Worm (Caenorhabditis elegans) whole organism, L2 larva: ENCODE results near the gene Y71H2AM.3.

Experiments
- aly-2 ChIP-seq: fragments of 150-350 bp; optimal IDR thresholded peaks from 2 replicates; lab custom pipeline; 2014; ENCODE audit warnings: missing biosample characterization, missing genetic modification characterization
- fos-1 ChIP-seq: fragments of 150-350 bp; optimal IDR thresholded peaks from 2 replicates; lab custom pipeline; 2014; ENCODE audit warnings: missing biosample characterization, missing genetic modification characterization
- lin-13 ChIP-seq: fragments of 150-350 bp; optimal IDR thresholded peaks from 2 replicates; lab custom pipeline; 2014; ENCODE audit warnings: missing biosample characterization, missing genetic modification reagents, missing genetic modification characterization
- mdl-1 ChIP-seq, 2 experiments: fragments of 150-350 bp in 1 of 2; sonication (generic microtip) in 1 of 2; optimal IDR thresholded peaks; 2 replicates each; lab custom pipeline; 2017; ENCODE audit warnings: missing biosample characterization in 2 of 2, missing genetic modification characterization in 2 of 2
- nhr-10 ChIP-seq: sonication (generic microtip); optimal IDR thresholded peaks from 2 replicates; lab custom pipeline; 2017; ENCODE audit warnings: missing biosample characterization, missing genetic modification characterization
- nhr-11 ChIP-seq: fragments of 150-350 bp; optimal IDR thresholded peaks from 2 replicates; lab custom pipeline; 2014; ENCODE audit warnings: missing biosample characterization, missing genetic modification characterization
- nhr-25 ChIP-seq: fragments of 150-350 bp; sonication (generic microtip); optimal IDR thresholded peaks from 3 replicates; lab custom pipeline; 2014; ENCODE audit warnings: missing biosample characterization, missing genetic modification characterization
- nhr-77 ChIP-seq: fragments of 150-350 bp; optimal IDR thresholded peaks from 2 replicates; lab custom pipeline; 2014; ENCODE audit warnings: missing biosample characterization, missing genetic modification characterization
- sma-9 ChIP-seq, 2 experiments: fragments of 150-350 bp in 1 of 2; sonication (generic microtip) in 1 of 2; optimal IDR thresholded peaks; 2 replicates each; lab custom pipeline; 2014 to 2016; ENCODE audit warnings: missing genetic modification characterization in 2 of 2, mild to moderate bottlenecking in 1 of 2, missing biosample characterization in 1 of 2, missing compliant biosample characterization in 1 of 2, missing genetic modification reagents in 1 of 2, moderate library complexity in 1 of 2
- unc-39 ChIP-seq: fragments of 150-350 bp; optimal IDR thresholded peaks from 2 replicates; lab custom pipeline; 2014; ENCODE audit warnings: missing biosample characterization, missing genetic modification characterization
- unc-62 ChIP-seq: fragments of 150-350 bp; optimal IDR thresholded peaks from 2 replicates; lab custom pipeline; 2014; ENCODE audit warnings: missing biosample characterization, missing genetic modification reagents, missing genetic modification characterization

- peak in 1 of 2 experiments; percentile 75 for TF ChIP-seq mdl-1 (tag; optimal IDR thresholded peaks at IDR 0.05; lab: Kevin White, UChicago)
- TF ChIP-seq unc-39: no peak
- no peak for TF ChIP-seq unc-62
- peak; percentile 98 for TF ChIP-seq fos-1 (tag; lab: Kevin White, UChicago)
- no peak for TF ChIP-seq nhr-11 (tag; lab: Kevin White, UChicago)
- TF ChIP-seq nhr-77 (tag; lab: Kevin White, UChicago): peak; percentile 85
- peak; percentile 97 for TF ChIP-seq nhr-25 (tag; lab: Kevin White, UChicago)
- no peak for TF ChIP-seq aly-2 (tag; lab: Kevin White, UChicago)
- peak; percentile 92 for TF ChIP-seq sma-9 (GFP tag; optimal IDR thresholded peaks at IDR 0.05; lab: Kevin White, UChicago)
- no peak for TF ChIP-seq sma-9 (tag; optimal IDR thresholded peaks at IDR 0.05; lab: Kevin White, UChicago)
- TF ChIP-seq lin-13 (GFP tag; lab: Kevin White, UChicago): peak; percentile 98
- TF ChIP-seq nhr-10 (tag; lab: Kevin White, UChicago): peak; percentile 38
Measured at ce11 chrIII:2785840-2786239, 19.4 kb upstream of the Y71H2AM.3 start, which contains the start of gene Y71H2AM.20.
